Worm (Caenorhabditis elegans) whole organism, L1 larva: Measurements from ENCODE around the gene acr-18.

Source experiments
- C16A3.4 ChIP-seq: fragments of 150-350 bp; optimal IDR thresholded peaks from 2 replicates; lab custom pipeline; 2014; ENCODE audit warnings: missing biosample characterization, missing genetic modification characterization
- F16B12.6 ChIP-seq: fragments of 150-350 bp; optimal IDR thresholded peaks from 2 replicates; lab custom pipeline; 2014; ENCODE audit warnings: missing biosample characterization, missing genetic modification characterization
- Y116A8C.19 ChIP-seq: sonication (generic microtip); optimal IDR thresholded peaks from 2 replicates; lab custom pipeline; 2016; ENCODE audit warnings: missing compliant biosample characterization, missing genetic modification characterization, borderline replicate concordance
- aha-1 ChIP-seq: fragments of 150-350 bp; optimal IDR thresholded peaks from 2 replicates; lab custom pipeline; 2014; ENCODE audit warnings: missing biosample characterization, missing genetic modification characterization
- alr-1 ChIP-seq: fragments of 200-800 bp; sonication (Bioruptor generic); optimal IDR thresholded peaks from 2 replicates; lab custom pipeline; 2018; ENCODE audit warnings: borderline replicate concordance, mild to moderate bottlenecking, missing genetic modification characterization, missing compliant biosample characterization
- aly-2 ChIP-seq: fragments of 150-350 bp; optimal IDR thresholded peaks from 2 replicates; lab custom pipeline; 2014; ENCODE audit warnings: missing biosample characterization, missing genetic modification characterization
- ama-1 ChIP-seq: fragments of 150-350 bp; optimal IDR thresholded peaks from 2 replicates; lab custom pipeline; 2014
- blmp-1 ChIP-seq: fragments of 150-350 bp; optimal IDR thresholded peaks from 2 replicates; lab custom pipeline; 2014; ENCODE audit warnings: missing biosample characterization, missing genetic modification characterization
- ceh-82 ChIP-seq, 3 experiments: fragments of 150-350 bp in 1 of 3; sonication (generic microtip) in 2 of 3; optimal IDR thresholded peaks; 2 replicates each; lab custom pipeline; 2014 to 2017; ENCODE audit warnings: missing biosample characterization in 3 of 3, missing genetic modification characterization in 3 of 3
- ces-1 ChIP-seq: fragments of 150-350 bp; optimal IDR thresholded peaks from 2 replicates; lab custom pipeline; 2014; ENCODE audit warnings: missing biosample characterization, missing genetic modification reagents, missing genetic modification characterization
- dpl-1 ChIP-seq, 3 experiments: fragments of 150-350 bp in 2 of 3; sonication (generic microtip) in 1 of 3; optimal IDR thresholded peaks; 2 replicates each; lab custom pipeline; 2014 to 2017; ENCODE audit warnings: missing biosample characterization in 3 of 3, missing genetic modification characterization in 3 of 3, missing genetic modification reagents in 3 of 3
- efl-1 ChIP-seq, 4 experiments: fragments of 150-350 bp; optimal IDR thresholded peaks in 3 of 4; peaks in 1 of 4; 1 replicate in 1 of 4; 2 replicates in 3 of 4; lab custom pipeline; 2014; ENCODE audit warnings: missing biosample characterization in 2 of 4, missing genetic modification characterization in 2 of 4, missing genetic modification reagents in 2 of 4
- efl-3 ChIP-seq: fragments of 200-800 bp; sonication (Bioruptor generic); optimal IDR thresholded peaks from 2 replicates; lab custom pipeline; 2018; ENCODE audit warnings: mild to moderate bottlenecking, missing genetic modification characterization, missing compliant biosample characterization
- egl-27 ChIP-seq, 2 experiments: fragments of 150-350 bp in 1 of 2; sonication (generic microtip); optimal IDR thresholded peaks; 3 replicates each; lab custom pipeline; 2017 to 2018; ENCODE audit warnings: missing biosample characterization in 2 of 2, missing genetic modification characterization in 2 of 2, missing genetic modification reagents in 2 of 2
- elt-2 ChIP-seq: sonication (generic microtip); optimal IDR thresholded peaks from 2 replicates; lab custom pipeline; 2016; ENCODE audit warnings: missing genetic modification characterization, mild to moderate bottlenecking, inconsistent platforms, missing compliant biosample characterization, missing genetic modification reagents
- elt-3 ChIP-seq, 6 experiments: fragments of 150-350 bp in 1 of 6; sonication (generic microtip); optimal IDR thresholded peaks; 2 replicates each; lab custom pipeline; 2017 to 2018; ENCODE audit warnings: missing biosample characterization in 6 of 6, missing genetic modification characterization in 6 of 6, inconsistent platforms in 1 of 6
- fkh-10 ChIP-seq: sonication (generic microtip); optimal IDR thresholded peaks from 2 replicates; lab custom pipeline; 2017; ENCODE audit warnings: missing biosample characterization, missing genetic modification reagents, missing genetic modification characterization
- fkh-4 ChIP-seq: sonication (generic microtip); optimal IDR thresholded peaks from 2 replicates; lab custom pipeline; 2016; ENCODE audit warnings: missing compliant biosample characterization, missing genetic modification characterization, borderline replicate concordance
- fkh-8 ChIP-seq: sonication (generic microtip); optimal IDR thresholded peaks from 2 replicates; lab custom pipeline; 2016; ENCODE audit warnings: mild to moderate bottlenecking, missing genetic modification characterization, missing compliant biosample characterization
- fos-1 ChIP-seq: fragments of 150-350 bp; optimal IDR thresholded peaks from 2 replicates; lab custom pipeline; 2014; ENCODE audit warnings: missing biosample characterization, missing genetic modification characterization
- grh-1 ChIP-seq: fragments of 200-800 bp; sonication (Bioruptor generic); IDR thresholded peaks from 2 replicates; pipeline ENCODE4 v1.3.6; 2022; ENCODE audit warnings: missing genetic modification reagents, missing genetic modification characterization, missing compliant biosample characterization
- hlh-4 ChIP-seq: sonication (generic microtip); optimal IDR thresholded peaks from 2 replicates; lab custom pipeline; 2016; ENCODE audit warnings: mild to moderate bottlenecking, missing genetic modification characterization, missing compliant biosample characterization
- isw-1 ChIP-seq: fragments of 200-800 bp; sonication (Bioruptor generic); IDR thresholded peaks from 2 replicates; pipeline ENCODE4 v1.3.6; 2022; ENCODE audit warnings: missing genetic modification characterization, missing compliant biosample characterization
- lin-35 ChIP-seq, 2 experiments: fragments of 150-350 bp; optimal IDR thresholded peaks; 2 replicates each; lab custom pipeline; 2014; ENCODE audit warnings: missing biosample characterization in 2 of 2, missing genetic modification characterization in 2 of 2, missing genetic modification reagents in 2 of 2
- lin-39 ChIP-seq: fragments of 150-350 bp; optimal IDR thresholded peaks from 2 replicates; lab custom pipeline; 2014; ENCODE audit warnings: missing biosample characterization, missing genetic modification reagents, missing genetic modification characterization
- lir-3 ChIP-seq: sonication (generic microtip); optimal IDR thresholded peaks from 2 replicates; lab custom pipeline; 2016; ENCODE audit warnings: mild to moderate bottlenecking, missing genetic modification characterization, moderate library complexity, missing compliant biosample characterization; ENCODE audit not compliant: poor library complexity
- lsy-2 ChIP-seq, 2 experiments: fragments of 150-350 bp; optimal IDR thresholded peaks; 2 replicates each; lab custom pipeline; 2014; ENCODE audit warnings: missing biosample characterization in 2 of 2, missing genetic modification characterization in 2 of 2
- mab-9 ChIP-seq: fragments of 200-800 bp; sonication (Bioruptor generic); IDR thresholded peaks from 2 replicates; pipeline ENCODE4 v1.3.6; 2022; ENCODE audit warnings: missing genetic modification reagents, missing genetic modification characterization, missing compliant biosample characterization
- mdl-1 ChIP-seq, 2 experiments: fragments of 150-350 bp; optimal IDR thresholded peaks; 2 replicates each; lab custom pipeline; 2014 to 2017; ENCODE audit warnings: missing biosample characterization in 2 of 2, missing genetic modification characterization in 2 of 2, inconsistent platforms in 1 of 2
- mef-2 ChIP-seq: fragments of 150-350 bp; optimal IDR thresholded peaks from 2 replicates; lab custom pipeline; 2014; ENCODE audit warnings: missing biosample characterization, missing genetic modification characterization
- nhr-11 ChIP-seq: fragments of 150-350 bp; optimal IDR thresholded peaks from 2 replicates; lab custom pipeline; 2014; ENCODE audit warnings: missing biosample characterization, missing genetic modification characterization
- nhr-12 ChIP-seq: sonication (generic microtip); optimal IDR thresholded peaks from 2 replicates; lab custom pipeline; 2017; ENCODE audit warnings: missing biosample characterization, missing genetic modification characterization
- nhr-19 ChIP-seq: fragments of 200-800 bp; sonication (Bioruptor generic); conservative IDR thresholded peaks from 2 replicates; pipeline ENCODE4 v1.3.6; 2022; ENCODE audit warnings: missing genetic modification characterization, missing compliant biosample characterization
- nhr-20 ChIP-seq: sonication (generic microtip); optimal IDR thresholded peaks from 2 replicates; lab custom pipeline; 2016; ENCODE audit warnings: mild to moderate bottlenecking, missing genetic modification characterization, missing compliant biosample characterization
- nhr-47 ChIP-seq: sonication (generic microtip); optimal IDR thresholded peaks from 2 replicates; lab custom pipeline; 2016; ENCODE audit warnings: mild to moderate bottlenecking, missing genetic modification characterization, moderate library complexity, missing compliant biosample characterization
- nhr-71 ChIP-seq: sonication (generic microtip); optimal IDR thresholded peaks from 2 replicates; lab custom pipeline; 2016; ENCODE audit warnings: mild to moderate bottlenecking, missing genetic modification characterization, moderate library complexity, missing compliant biosample characterization
- nhr-85 ChIP-seq: sonication (generic microtip); peaks from one replicate; lab custom pipeline; 2016; ENCODE audit warnings: missing genetic modification characterization, inconsistent platforms, missing compliant biosample characterization
- nhr-90 ChIP-seq: sonication (generic microtip); optimal IDR thresholded peaks from 2 replicates; lab custom pipeline; 2016; ENCODE audit warnings: mild to moderate bottlenecking, missing genetic modification characterization, missing compliant biosample characterization; ENCODE audit not compliant: poor library complexity
- pax-3 ChIP-seq: fragments of 200-800 bp; sonication (Bioruptor generic); optimal IDR thresholded peaks from 2 replicates; lab custom pipeline; 2018; ENCODE audit warnings: mild to moderate bottlenecking, missing genetic modification characterization, moderate library complexity, missing compliant biosample characterization
- snpc-4 ChIP-seq: fragments of 150-350 bp; optimal IDR thresholded peaks from 2 replicates; lab custom pipeline; 2014; ENCODE audit warnings: missing biosample characterization, missing genetic modification characterization
- snu-23 ChIP-seq: sonication (generic microtip); optimal IDR thresholded peaks from 2 replicates; lab custom pipeline; 2016; ENCODE audit warnings: missing genetic modification characterization, missing compliant biosample characterization
- sptf-1 ChIP-seq: fragments of 150-350 bp; optimal IDR thresholded peaks from 2 replicates; lab custom pipeline; 2014; ENCODE audit warnings: missing biosample characterization, missing genetic modification characterization
- swsn-7 ChIP-seq: sonication (generic microtip); optimal IDR thresholded peaks from 2 replicates; lab custom pipeline; 2016; ENCODE audit warnings: missing genetic modification characterization, missing compliant biosample characterization
- tbx-2 ChIP-seq: sonication (generic microtip); optimal IDR thresholded peaks from 2 replicates; lab custom pipeline; 2016; ENCODE audit warnings: missing genetic modification characterization, missing compliant biosample characterization
- tlp-1 ChIP-seq: fragments of 150-350 bp; optimal IDR thresholded peaks from 2 replicates; lab custom pipeline; 2014; ENCODE audit warnings: missing biosample characterization, missing genetic modification characterization
- unc-130 ChIP-seq: fragments of 150-350 bp; optimal IDR thresholded peaks from 2 replicates; lab custom pipeline; 2017; ENCODE audit warnings: missing biosample characterization, missing genetic modification characterization, inconsistent platforms
- unc-30 ChIP-seq: sonication (generic microtip); optimal IDR thresholded peaks from 2 replicates; lab custom pipeline; 2017; ENCODE audit warnings: missing biosample characterization, missing genetic modification characterization
- unc-86 ChIP-seq: sonication (generic microtip); optimal IDR thresholded peaks from 2 replicates; lab custom pipeline; 2016; ENCODE audit warnings: missing genetic modification characterization, missing compliant biosample characterization
- unc-98 ChIP-seq: fragments of 200-800 bp; sonication (Bioruptor generic); IDR thresholded peaks from 2 replicates; pipeline ENCODE4 v1.3.6; 2022; ENCODE audit warnings: missing genetic modification characterization, missing compliant biosample characterization
- xbp-1 ChIP-seq: sonication (generic microtip); optimal IDR thresholded peaks from 2 replicates; lab custom pipeline; 2016; ENCODE audit warnings: missing genetic modification characterization, missing compliant biosample characterization
- zag-1 ChIP-seq: fragments of 150-350 bp; optimal IDR thresholded peaks from 2 replicates; lab custom pipeline; 2014; ENCODE audit warnings: missing biosample characterization, missing genetic modification characterization
- ztf-4 ChIP-seq: fragments of 150-350 bp; optimal IDR thresholded peaks from 2 replicates; lab custom pipeline; 2014; ENCODE audit warnings: missing biosample characterization, missing genetic modification characterization

The acr-18 gene

DNA sequence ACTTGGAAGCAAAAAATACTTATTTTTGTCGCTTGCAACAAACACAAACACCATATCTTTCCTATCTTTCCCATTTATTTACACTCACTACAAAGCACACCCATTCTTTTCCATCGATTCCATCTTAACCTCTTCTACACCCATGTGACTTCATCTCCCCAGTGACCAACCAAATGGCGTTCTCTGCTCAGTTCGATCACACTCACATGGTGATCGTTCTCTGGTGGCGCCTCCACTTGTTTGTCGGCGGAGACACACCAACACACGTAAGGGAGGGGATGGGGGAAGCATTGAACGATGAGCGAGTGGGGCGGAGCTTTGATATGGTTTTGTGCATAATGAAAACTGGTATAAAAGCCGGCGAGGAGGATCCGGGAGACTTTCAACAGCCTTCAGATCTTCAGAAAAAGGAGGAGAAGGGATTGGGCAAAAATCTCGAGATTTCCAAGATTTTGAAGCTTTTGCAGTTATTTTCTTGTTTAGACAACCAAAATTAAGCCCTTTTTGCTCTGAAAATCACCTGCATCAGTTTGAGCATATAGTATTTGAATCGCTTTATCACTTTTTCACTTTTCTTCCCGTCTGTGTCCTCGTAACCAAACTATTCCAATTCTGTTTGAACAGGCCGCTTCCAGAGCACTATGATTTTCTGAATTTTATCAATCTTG is 7.7 kb upstream of the acr-18 start (continued):
- TF ChIP-seq elt-2 (tag; lab: Kevin White, UChicago) (peak; percentile 86), lsy-2 (tag; optimal IDR thresholded peaks at IDR 0.05; lab: Kevin White, UChicago) (peak; percentile 76 to 87), nhr-12 (tag; lab: Kevin White, UChicago) (no peak), hlh-4 (tag; lab: Kevin White, UChicago) (no peak), zag-1 (no peak), egl-27 (tag; optimal IDR thresholded peaks at IDR 0.05; lab: Kevin White, UChicago) (no peak), sptf-1 (tag; lab: Kevin White, UChicago) (no peak), lin-35 (GFP tag; optimal IDR thresholded peaks at IDR 0.05; lab: Kevin White, UChicago) (peak; percentile 62 to 87), blmp-1 (tag; lab: Kevin White, UChicago) (peak; percentile 62), F16B12.6 (no peak), efl-3 (GFP tag; lab: Kevin White, UChicago) (no peak), nhr-20 (tag; lab: Kevin White, UChicago) (peak; percentile 96), fkh-4 (tag; lab: Kevin White, UChicago) (no peak), nhr-47 (tag; lab: Kevin White, UChicago) (peak; percentile 76), mab-9 (peak; percentile 68), aly-2 (tag; lab: Kevin White, UChicago) (no peak), snu-23 (peak; percentile 92), ztf-4 (tag; lab: Kevin White, UChicago) (peak; percentile 73), snpc-4 (peak; percentile 36), pax-3 (peak; percentile 7), ceh-82 (tag; optimal IDR thresholded peaks at IDR 0.05; lab: Kevin White, UChicago) (peak in 1 of 3 experiments; percentile 44), isw-1 (GFP tag; lab: Robert Waterston, UW) (no peak), fkh-8 (tag; lab: Kevin White, UChicago) (peak; percentile 39), Y116A8C.19 (tag; lab: Kevin White, UChicago) (no peak), mef-2 (tag; lab: Kevin White, UChicago) (peak; percentile 64), nhr-19 (peak; percentile 100), xbp-1 (peak; percentile 54), tlp-1 (tag; lab: Kevin White, UChicago) (no peak), nhr-71 (tag; lab: Kevin White, UChicago) (peak; percentile 97), tbx-2 (peak; percentile 89), mdl-1 (tag; optimal IDR thresholded peaks at IDR 0.05; lab: Kevin White, UChicago) (peak in 1 of 2 experiments; percentile 99), fos-1 (tag; lab: Kevin White, UChicago) (peak; percentile 2), nhr-11 (tag; lab: Kevin White, UChicago) (peak; percentile 67), elt-3 (tag; optimal IDR thresholded peaks at IDR 0.05; lab: Kevin White, UChicago) (peak in 3 of 6 experiments; percentile 12 to 93 (median 70)), nhr-90 (tag; lab: Kevin White, UChicago) (peak; percentile 82), ama-1 (lab: Kevin White, UChicago) (peak; percentile 43), efl-1 (optimal IDR thresholded peaks at IDR 0.05; lab: Kevin White, UChicago) (peak; percentile 53 to 65), efl-1 (GFP tag; optimal IDR thresholded peaks at IDR 0.05 in 1 of 2; lab: Kevin White, UChicago) (peak; percentile 60 to 96), unc-86 (no peak), unc-130 (tag; lab: Kevin White, UChicago) (peak; percentile 99), aha-1 (tag; lab: Kevin White, UChicago) (peak; percentile 0), nhr-85 (tag; lab: Kevin White, UChicago) (peak; percentile 89)

DNA sequence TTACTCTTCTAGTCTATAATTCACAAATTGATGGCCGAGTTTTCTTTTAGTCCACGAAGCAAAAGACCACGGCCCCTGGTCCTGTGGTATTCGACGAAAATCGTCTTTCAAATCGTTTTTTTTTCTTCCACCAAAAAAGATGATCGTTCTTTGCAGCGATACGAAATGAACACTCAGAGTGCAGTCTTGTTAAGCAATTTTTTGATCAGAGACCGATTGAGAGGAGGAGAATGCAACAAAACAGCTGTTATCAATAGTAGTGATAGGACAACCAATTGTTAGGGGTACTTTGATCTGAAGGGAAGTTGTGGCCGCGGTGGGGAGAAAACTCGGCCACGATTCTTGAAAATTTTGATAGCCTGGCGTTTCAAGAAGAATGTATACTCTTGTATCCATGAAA is 5.0 kb upstream of the acr-18 start:
- TF ChIP-seq lir-3 (tag; lab: Kevin White, UChicago) = peak; percentile 16
- no peak for TF ChIP-seq fkh-10 (GFP tag; lab: Kevin White, UChicago)
- TF ChIP-seq alr-1 (tag; lab: Kevin White, UChicago) = no peak
- no peak for TF ChIP-seq egl-27 (tag; optimal IDR thresholded peaks at IDR 0.05; lab: Kevin White, UChicago)
- TF ChIP-seq grh-1 (GFP tag; lab: Robert Waterston, UW) = no peak
- no peak for TF ChIP-seq ceh-82 (tag; optimal IDR thresholded peaks at IDR 0.05; lab: Kevin White, UChicago)
- TF ChIP-seq nhr-47 (tag; lab: Kevin White, UChicago) = peak; percentile 40
- peak; percentile 47 for TF ChIP-seq lin-39 (tag; lab: Kevin White, UChicago)
- TF ChIP-seq ces-1 (GFP tag; lab: Kevin White, UChicago) = no peak
- TF ChIP-seq C16A3.4 (tag; lab: Kevin White, UChicago) = peak; percentile 18
- peak; percentile 64 for TF ChIP-seq elt-2 (tag; lab: Kevin White, UChicago)
- peak; percentile 54 for TF ChIP-seq snu-23
- TF ChIP-seq unc-30 (tag; lab: Kevin White, UChicago) = no peak
- TF ChIP-seq pax-3 = no peak
- TF ChIP-seq unc-98 (GFP tag; lab: Robert Waterston, UW) = no peak
- TF ChIP-seq dpl-1 (GFP tag; optimal IDR thresholded peaks at IDR 0.05; lab: Kevin White, UChicago) = peak in 1 of 3 experiments; percentile 13
- TF ChIP-seq swsn-7 (tag; lab: Kevin White, UChicago) = peak; percentile 22
